Worm (Caenorhabditis elegans): ENCODE results near the gene F35E8.6.

ce11 chrV:15870356-15870755, 41.6 kb upstream of the F35E8.6 start, which contains the start of gene str-57:
- no peak for TF ChIP-seq Y55F3AM.14 (GFP tag; optimal IDR thresholded peaks at IDR 0.05)
- no peak for TF ChIP-seq ZK546.5 (tag; optimal IDR thresholded peaks at IDR 0.05)
- no peak for TF ChIP-seq nhr-10 (tag; optimal IDR thresholded peaks at IDR 0.05)
- no peak for TF ChIP-seq R02D3.7 (tag; optimal IDR thresholded peaks at IDR 0.05)
- TF ChIP-seq zag-1 (tag; optimal IDR thresholded peaks at IDR 0.05), result no peak
- no peak for TF ChIP-seq ztf-11 (tag; optimal IDR thresholded peaks at IDR 0.05)
- no peak for TF ChIP-seq nhr-12 (tag; optimal IDR thresholded peaks at IDR 0.05)
- no peak for TF ChIP-seq snpc-4 (tag; optimal IDR thresholded peaks at IDR 0.05)
- TF ChIP-seq sma-3 (GFP tag; optimal IDR thresholded peaks at IDR 0.05), result no peak
- no peak for TF ChIP-seq lin-39 (tag; optimal IDR thresholded peaks at IDR 0.05)

Data from whole organism, L2 larva.